Worm (Caenorhabditis elegans) whole organism, young adult: Measurements from ENCODE around the gene tba-7.
A peak's percentile ranks its signal among the peaks of the same experiment; 100 is the strongest.

Source experiments
- D2030.7 ChIP-seq: fragments of 200-800 bp; sonication (Bioruptor generic); IDR thresholded peaks from 2 replicates; pipeline ENCODE4 v1.3.6; 2022; ENCODE audit warnings: missing genetic modification reagents, missing genetic modification characterization, missing compliant biosample characterization
- F22D6.2 ChIP-seq: sonication (generic microtip); optimal IDR thresholded peaks from 2 replicates; lab custom pipeline; 2016; ENCODE audit warnings: mild to moderate bottlenecking, missing genetic modification characterization, missing compliant biosample characterization
- F37B4.10 ChIP-seq: fragments of 200-800 bp; sonication (Bioruptor generic); IDR thresholded peaks from 2 replicates; pipeline ENCODE4 v1.3.6; 2022; ENCODE audit warnings: missing genetic modification characterization, missing compliant biosample characterization
- F57A8.1 ChIP-seq: fragments of 200-800 bp; sonication (Bioruptor generic); optimal IDR thresholded peaks from 2 replicates; lab custom pipeline; 2018; ENCODE audit warnings: mild to moderate bottlenecking, missing genetic modification characterization, moderate library complexity, missing compliant biosample characterization
- Y53G8AR.9 ChIP-seq: fragments of 200-800 bp; sonication (Bioruptor generic); conservative IDR thresholded peaks from 2 replicates; pipeline ENCODE4 v1.3.6; 2022; ENCODE audit warnings: missing genetic modification reagents, missing genetic modification characterization, missing compliant biosample characterization
- ama-1 ChIP-seq, 3 experiments: fragments of 150-350 bp in 1 of 3; sonication (generic microtip) in 2 of 3; optimal IDR thresholded peaks; 2 replicates each; lab custom pipeline; 2014 to 2018; ENCODE audit warnings: missing biosample characterization in 2 of 3, missing genetic modification characterization in 2 of 3, missing genetic modification reagents in 2 of 3
- atf-7 ChIP-seq: sonication (generic microtip); optimal IDR thresholded peaks from 2 replicates; lab custom pipeline; 2017; ENCODE audit warnings: mild to moderate bottlenecking, missing genetic modification characterization, missing compliant biosample characterization
- athp-1 ChIP-seq: sonication (generic microtip); optimal IDR thresholded peaks from 2 replicates; lab custom pipeline; 2017; ENCODE audit warnings: mild to moderate bottlenecking, missing genetic modification characterization, missing compliant biosample characterization
- ceh-27 ChIP-seq: fragments of 200-800 bp; sonication (Bioruptor generic); optimal IDR thresholded peaks from 2 replicates; lab custom pipeline; 2018; ENCODE audit warnings: mild to moderate bottlenecking, missing genetic modification characterization, moderate library complexity, missing compliant biosample characterization
- chd-7 ChIP-seq: sonication (generic microtip); optimal IDR thresholded peaks from 2 replicates; lab custom pipeline; 2016; ENCODE audit warnings: mild to moderate bottlenecking, missing genetic modification characterization, moderate library complexity, missing compliant biosample characterization
- dpff-1 ChIP-seq: sonication (generic microtip); optimal IDR thresholded peaks from 2 replicates; lab custom pipeline; 2017; ENCODE audit warnings: mild to moderate bottlenecking, missing genetic modification characterization, missing compliant biosample characterization
- hlh-12 ChIP-seq: sonication (generic microtip); optimal IDR thresholded peaks from 2 replicates; lab custom pipeline; 2016; ENCODE audit warnings: missing genetic modification characterization, missing compliant biosample characterization
- hmg-1.2 ChIP-seq: fragments of 200-800 bp; sonication (Bioruptor generic); IDR thresholded peaks from 2 replicates; pipeline ENCODE4 v1.3.6; 2022; ENCODE audit warnings: missing genetic modification reagents, missing genetic modification characterization, missing compliant biosample characterization
- hsf-1 ChIP-seq: fragments of 200-800 bp; sonication (Bioruptor generic); IDR thresholded peaks from 2 replicates; pipeline ENCODE4 v1.3.6; 2022; ENCODE audit warnings: missing genetic modification reagents, missing genetic modification characterization, missing compliant biosample characterization
- lag-1 ChIP-seq: fragments of 200-800 bp; sonication (Bioruptor generic); IDR thresholded peaks from 2 replicates; pipeline ENCODE4 v1.3.6; 2022; ENCODE audit warnings: missing genetic modification reagents, missing genetic modification characterization, missing compliant biosample characterization
- let-607 ChIP-seq, 2 experiments: fragments of 200-800 bp in 1 of 2; sonication (Bioruptor generic) in 1 of 2; sonication (generic microtip) in 1 of 2; optimal IDR thresholded peaks; 2 replicates each; lab custom pipeline; 2016 to 2018; ENCODE audit warnings: mild to moderate bottlenecking in 2 of 2, missing compliant biosample characterization in 2 of 2, missing genetic modification characterization in 2 of 2, moderate library complexity in 2 of 2, missing genotype in 1 of 2
- lsy-27 ChIP-seq: sonication (generic microtip); optimal IDR thresholded peaks from 2 replicates; lab custom pipeline; 2017; ENCODE audit warnings: missing genetic modification characterization, mild to moderate bottlenecking, missing compliant biosample characterization, antibody characterized with exemption, missing genotype, borderline replicate concordance; ENCODE audit not compliant: insufficient read depth
- madf-3 ChIP-seq: fragments of 200-800 bp; sonication (Bioruptor generic); IDR thresholded peaks from 2 replicates; pipeline ENCODE4 v1.3.6; 2022; ENCODE audit warnings: missing genetic modification reagents, missing genetic modification characterization, missing compliant biosample characterization
- mes-4 ChIP-seq: sonication (generic microtip); optimal IDR thresholded peaks from 2 replicates; lab custom pipeline; 2016; ENCODE audit warnings: missing genotype, missing genetic modification characterization, missing compliant biosample characterization
- mxl-1 ChIP-seq: sonication (generic microtip); optimal IDR thresholded peaks from 2 replicates; lab custom pipeline; 2016; ENCODE audit warnings: missing genetic modification characterization, missing compliant biosample characterization
- nfya-2 ChIP-seq: fragments of 200-800 bp; sonication (Bioruptor generic); IDR thresholded peaks from 2 replicates; pipeline ENCODE4 v1.3.6; 2022; ENCODE audit warnings: missing genetic modification reagents, missing genetic modification characterization, missing compliant biosample characterization
- nhr-80 ChIP-seq: sonication (generic microtip); optimal IDR thresholded peaks from 2 replicates; lab custom pipeline; 2016; ENCODE audit warnings: missing genetic modification characterization, missing compliant biosample characterization
- rec-8 ChIP-seq, 2 experiments: sonication (generic microtip); optimal IDR thresholded peaks; 2 replicates each; lab custom pipeline; 2016; ENCODE audit warnings: mild to moderate bottlenecking in 2 of 2, missing genetic modification characterization in 2 of 2, missing genetic modification reagents in 2 of 2, missing genotype in 2 of 2, missing biosample characterization in 1 of 2, missing compliant biosample characterization in 1 of 2, moderate library complexity in 1 of 2
- snpc-4 ChIP-seq, 5 experiments: fragments of 150-350 bp in 1 of 5; sonication (generic microtip) in 4 of 5; optimal IDR thresholded peaks; 2 replicates each; lab custom pipeline; 2014 to 2018; ENCODE audit warnings: missing genetic modification characterization in 5 of 5, missing biosample characterization in 3 of 5, antibody characterized with exemption in 2 of 5, mild to moderate bottlenecking in 2 of 5, missing compliant biosample characterization in 2 of 5, missing genotype in 2 of 5, moderate library complexity in 2 of 5, missing genetic modification reagents in 1 of 5
- zfh-2 ChIP-seq: fragments of 200-800 bp; sonication (Bioruptor generic); conservative IDR thresholded peaks from 2 replicates; pipeline ENCODE4 v1.3.6; 2022; ENCODE audit warnings: missing genetic modification reagents, missing genetic modification characterization, missing compliant biosample characterization
- ztf-18 ChIP-seq: sonication (generic microtip); optimal IDR thresholded peaks from 2 replicates; lab custom pipeline; 2016; ENCODE audit warnings: missing genotype, mild to moderate bottlenecking, missing genetic modification characterization, missing compliant biosample characterization
- ztf-22 ChIP-seq: fragments of 200-800 bp; sonication (Bioruptor generic); optimal IDR thresholded peaks from 2 replicates; lab custom pipeline; 2018; ENCODE audit warnings: mild to moderate bottlenecking, missing genetic modification characterization, moderate library complexity, missing compliant biosample characterization
- ztf-26 ChIP-seq: sonication (generic microtip); optimal IDR thresholded peaks from 2 replicates; lab custom pipeline; 2017; ENCODE audit warnings: missing genetic modification characterization, missing compliant biosample characterization
- ztf-28 ChIP-seq: fragments of 200-800 bp; sonication (Bioruptor generic); IDR thresholded peaks from 2 replicates; pipeline ENCODE4 v1.3.6; 2022; ENCODE audit warnings: missing genetic modification reagents, missing genetic modification characterization, missing compliant biosample characterization

The tba-7 gene

ce11 chrIII:11381922-11382321 lies 10.3 kb upstream of the tba-7 start, which contains the start of gene subs-4:
Gene subs-4, plus strand, starts transcription at chrIII:11382222.
- no peak for TF ChIP-seq ama-1 (optimal IDR thresholded peaks at IDR 0.05; lab: Kevin White, UChicago)
- TF ChIP-seq ama-1 (GFP tag; optimal IDR thresholded peaks at IDR 0.05; lab: Kevin White, UChicago), result no peak
- TF ChIP-seq D2030.7 (GFP tag; lab: Robert Waterston, UW), result no peak
- TF ChIP-seq ztf-22, result no peak
- TF ChIP-seq lsy-27, result no peak
- TF ChIP-seq lag-1 (GFP tag; lab: Robert Waterston, UW), result no peak
- TF ChIP-seq dpff-1 (tag; lab: Kevin White, UChicago), result no peak
- TF ChIP-seq F37B4.10 (GFP tag; lab: Robert Waterston, UW), result no peak
- TF ChIP-seq madf-3 (GFP tag; lab: Robert Waterston, UW), result no peak

ce11 chrIII:11380555-11380954 lies 9.0 kb upstream of the tba-7 start:
- TF ChIP-seq atf-7 (tag; lab: Kevin White, UChicago), result no peak
- TF ChIP-seq F57A8.1 (GFP tag; lab: Kevin White, UChicago), result no peak
- no peak for TF ChIP-seq Y53G8AR.9 (GFP tag; lab: Robert Waterston, UW)
- peak; percentile 78 for TF ChIP-seq hmg-1.2 (GFP tag; lab: Robert Waterston, UW)
- no peak for TF ChIP-seq athp-1 (tag; lab: Kevin White, UChicago)
- TF ChIP-seq hlh-12 (tag; lab: Kevin White, UChicago), result no peak
- no peak for TF ChIP-seq ztf-22
- peak; percentile 54 to 80 for TF ChIP-seq let-607 (tag; optimal IDR thresholded peaks at IDR 0.05; lab: Kevin White, UChicago)
- no peak for TF ChIP-seq ztf-18
- TF ChIP-seq ztf-28 (GFP tag; lab: Robert Waterston, UW), result no peak
- TF ChIP-seq ztf-26, result no peak
- TF ChIP-seq hsf-1 (GFP tag; lab: Robert Waterston, UW), result no peak
- TF ChIP-seq ama-1 (optimal IDR thresholded peaks at IDR 0.05; lab: Kevin White, UChicago), result no peak
- TF ChIP-seq ama-1 (GFP tag; optimal IDR thresholded peaks at IDR 0.05; lab: Kevin White, UChicago), result no peak
- TF ChIP-seq F22D6.2, result no peak

ce11 chrIII:11378910-11379309 lies 7.3 kb upstream of the tba-7 start:
- TF ChIP-seq snpc-4 (GFP tag; optimal IDR thresholded peaks at IDR 0.05; lab: Kevin White, UChicago) (no peak), snpc-4 (tag; optimal IDR thresholded peaks at IDR 0.05; lab: Kevin White, UChicago) (peak in 3 of 4 experiments; percentile 52 to 76 (median 60)), ceh-27 (GFP tag; lab: Kevin White, UChicago) (no peak)

- TF ChIP-seq chd-7 (no peak), snpc-4 (GFP tag; optimal IDR thresholded peaks at IDR 0.05; lab: Kevin White, UChicago) (no peak), snpc-4 (tag; optimal IDR thresholded peaks at IDR 0.05; lab: Kevin White, UChicago) (peak in 1 of 4 experiments; percentile 16)
Measured at ce11 chrIII:11378450-11378849, 6.9 kb upstream of the tba-7 start.

ce11 chrIII:11377880-11378279 lies 6.3 kb upstream of the tba-7 start, which contains the start of gene dpy-18:
Gene dpy-18, minus strand, starts transcription at chrIII:11377980.
- TF ChIP-seq ama-1 (optimal IDR thresholded peaks at IDR 0.05; lab: Kevin White, UChicago) (no peak), ama-1 (GFP tag; optimal IDR thresholded peaks at IDR 0.05; lab: Kevin White, UChicago) (no peak), mxl-1 (no peak), nfya-2 (no peak), ztf-26 (no peak), athp-1 (tag; lab: Kevin White, UChicago) (no peak), hlh-12 (tag; lab: Kevin White, UChicago) (no peak)

ce11 chrIII:11372199-11372938 lies 781 bp upstream of the tba-7 start:
- TF ChIP-seq zfh-2 (GFP tag; lab: Robert Waterston, UW) (0 out of 2 replicates have a peak, but pooled peaks have one; percentile 7), F22D6.2 (no peak), snpc-4 (GFP tag; optimal IDR thresholded peaks at IDR 0.05; lab: Kevin White, UChicago) (no peak), snpc-4 (tag; optimal IDR thresholded peaks at IDR 0.05; lab: Kevin White, UChicago) (peak; percentile 89 to 95 (median 92)), rec-8 (tag; optimal IDR thresholded peaks at IDR 0.05; lab: Kevin White, UChicago) (no peak), mes-4 (tag; lab: Kevin White, UChicago) (no peak), nhr-80 (tag; lab: Kevin White, UChicago) (peak; percentile 34)
